Worm (Caenorhabditis elegans) whole organism, L1 larva: Measurements from ENCODE around the gene sqt-1.
A peak's percentile ranks its signal among the peaks of the same experiment; 100 is the strongest.

Source experiments
- C16A3.4 ChIP-seq: fragments of 150-350 bp; optimal IDR thresholded peaks from 2 replicates; lab custom pipeline; 2014; ENCODE audit warnings: missing biosample characterization, missing genetic modification characterization
- C34B4.2 ChIP-seq: sonication (generic microtip); optimal IDR thresholded peaks from 2 replicates; lab custom pipeline; 2017; ENCODE audit warnings: mild to moderate bottlenecking, missing genetic modification characterization, missing compliant biosample characterization
- F16B12.6 ChIP-seq: fragments of 150-350 bp; optimal IDR thresholded peaks from 2 replicates; lab custom pipeline; 2014; ENCODE audit warnings: missing biosample characterization, missing genetic modification characterization
- alr-1 ChIP-seq: fragments of 200-800 bp; sonication (Bioruptor generic); optimal IDR thresholded peaks from 2 replicates; lab custom pipeline; 2018; ENCODE audit warnings: borderline replicate concordance, mild to moderate bottlenecking, missing genetic modification characterization, missing compliant biosample characterization
- ceh-8 ChIP-seq: fragments of 200-800 bp; sonication (Bioruptor generic); optimal IDR thresholded peaks from 2 replicates; lab custom pipeline; 2018; ENCODE audit warnings: mild to moderate bottlenecking, missing genetic modification characterization, moderate library complexity, missing compliant biosample characterization
- ceh-90 ChIP-seq: sonication (generic microtip); optimal IDR thresholded peaks from 2 replicates; lab custom pipeline; 2016; ENCODE audit warnings: missing genetic modification characterization, missing compliant biosample characterization
- ces-1 ChIP-seq: fragments of 150-350 bp; optimal IDR thresholded peaks from 2 replicates; lab custom pipeline; 2014; ENCODE audit warnings: missing biosample characterization, missing genetic modification reagents, missing genetic modification characterization
- dpl-1 ChIP-seq, 3 experiments: fragments of 150-350 bp in 2 of 3; sonication (generic microtip) in 1 of 3; optimal IDR thresholded peaks; 2 replicates each; lab custom pipeline; 2014 to 2017; ENCODE audit warnings: missing biosample characterization in 3 of 3, missing genetic modification characterization in 3 of 3, missing genetic modification reagents in 3 of 3
- efl-1 ChIP-seq, 4 experiments: fragments of 150-350 bp; optimal IDR thresholded peaks in 3 of 4; peaks in 1 of 4; 1 replicate in 1 of 4; 2 replicates in 3 of 4; lab custom pipeline; 2014; ENCODE audit warnings: missing biosample characterization in 2 of 4, missing genetic modification characterization in 2 of 4, missing genetic modification reagents in 2 of 4
- efl-3 ChIP-seq: fragments of 200-800 bp; sonication (Bioruptor generic); optimal IDR thresholded peaks from 2 replicates; lab custom pipeline; 2018; ENCODE audit warnings: mild to moderate bottlenecking, missing genetic modification characterization, missing compliant biosample characterization
- egl-13 ChIP-seq: sonication (generic microtip); optimal IDR thresholded peaks from 2 replicates; lab custom pipeline; 2016; ENCODE audit warnings: missing genotype, missing genetic modification reagents, missing genetic modification characterization, missing compliant biosample characterization
- elt-2 ChIP-seq: sonication (generic microtip); optimal IDR thresholded peaks from 2 replicates; lab custom pipeline; 2016; ENCODE audit warnings: missing genetic modification characterization, mild to moderate bottlenecking, inconsistent platforms, missing compliant biosample characterization, missing genetic modification reagents
- elt-3 ChIP-seq, 6 experiments: fragments of 150-350 bp in 1 of 6; sonication (generic microtip); optimal IDR thresholded peaks; 2 replicates each; lab custom pipeline; 2017 to 2018; ENCODE audit warnings: missing biosample characterization in 6 of 6, missing genetic modification characterization in 6 of 6, inconsistent platforms in 1 of 6
- ets-5 ChIP-seq: fragments of 200-800 bp; sonication (Bioruptor generic); IDR thresholded peaks from 2 replicates; pipeline ENCODE4 v1.3.6; 2022; ENCODE audit warnings: missing genetic modification characterization, missing compliant biosample characterization
- fkh-10 ChIP-seq: sonication (generic microtip); optimal IDR thresholded peaks from 2 replicates; lab custom pipeline; 2017; ENCODE audit warnings: missing biosample characterization, missing genetic modification reagents, missing genetic modification characterization
- fkh-8 ChIP-seq: sonication (generic microtip); optimal IDR thresholded peaks from 2 replicates; lab custom pipeline; 2016; ENCODE audit warnings: mild to moderate bottlenecking, missing genetic modification characterization, missing compliant biosample characterization
- fos-1 ChIP-seq: fragments of 150-350 bp; optimal IDR thresholded peaks from 2 replicates; lab custom pipeline; 2014; ENCODE audit warnings: missing biosample characterization, missing genetic modification characterization
- hlh-4 ChIP-seq: sonication (generic microtip); optimal IDR thresholded peaks from 2 replicates; lab custom pipeline; 2016; ENCODE audit warnings: mild to moderate bottlenecking, missing genetic modification characterization, missing compliant biosample characterization
- hpl-2 ChIP-seq: fragments of 150-350 bp; optimal IDR thresholded peaks from 2 replicates; lab custom pipeline; 2014; ENCODE audit warnings: missing biosample characterization, missing genetic modification reagents, missing genetic modification characterization
- irx-1 ChIP-seq: sonication (generic microtip); optimal IDR thresholded peaks from 2 replicates; lab custom pipeline; 2016; ENCODE audit warnings: missing genetic modification characterization, missing compliant biosample characterization
- jun-1 ChIP-seq: fragments of 150-350 bp; optimal IDR thresholded peaks from 2 replicates; lab custom pipeline; 2014; ENCODE audit warnings: missing biosample characterization, missing genetic modification reagents, missing genetic modification characterization
- lin-13 ChIP-seq: fragments of 150-350 bp; optimal IDR thresholded peaks from 2 replicates; lab custom pipeline; 2014; ENCODE audit warnings: missing biosample characterization, missing genetic modification reagents, missing genetic modification characterization
- lin-14 ChIP-seq: fragments of 200-800 bp; sonication (Bioruptor generic); optimal IDR thresholded peaks from 2 replicates; lab custom pipeline; 2018; ENCODE audit warnings: mild to moderate bottlenecking, missing genetic modification characterization, moderate library complexity, missing compliant biosample characterization
- lin-35 ChIP-seq, 2 experiments: fragments of 150-350 bp; optimal IDR thresholded peaks; 2 replicates each; lab custom pipeline; 2014; ENCODE audit warnings: missing biosample characterization in 2 of 2, missing genetic modification characterization in 2 of 2, missing genetic modification reagents in 2 of 2
- lin-39 ChIP-seq: fragments of 150-350 bp; optimal IDR thresholded peaks from 2 replicates; lab custom pipeline; 2014; ENCODE audit warnings: missing biosample characterization, missing genetic modification reagents, missing genetic modification characterization
- lir-3 ChIP-seq: sonication (generic microtip); optimal IDR thresholded peaks from 2 replicates; lab custom pipeline; 2016; ENCODE audit warnings: mild to moderate bottlenecking, missing genetic modification characterization, moderate library complexity, missing compliant biosample characterization; ENCODE audit not compliant: poor library complexity
- lsy-2 ChIP-seq, 2 experiments: fragments of 150-350 bp; optimal IDR thresholded peaks; 2 replicates each; lab custom pipeline; 2014; ENCODE audit warnings: missing biosample characterization in 2 of 2, missing genetic modification characterization in 2 of 2
- mab-9 ChIP-seq: fragments of 200-800 bp; sonication (Bioruptor generic); IDR thresholded peaks from 2 replicates; pipeline ENCODE4 v1.3.6; 2022; ENCODE audit warnings: missing genetic modification reagents, missing genetic modification characterization, missing compliant biosample characterization
- mdl-1 ChIP-seq, 2 experiments: fragments of 150-350 bp; optimal IDR thresholded peaks; 2 replicates each; lab custom pipeline; 2014 to 2017; ENCODE audit warnings: missing biosample characterization in 2 of 2, missing genetic modification characterization in 2 of 2, inconsistent platforms in 1 of 2
- nhr-12 ChIP-seq: sonication (generic microtip); optimal IDR thresholded peaks from 2 replicates; lab custom pipeline; 2017; ENCODE audit warnings: missing biosample characterization, missing genetic modification characterization
- nhr-19 ChIP-seq: fragments of 200-800 bp; sonication (Bioruptor generic); conservative IDR thresholded peaks from 2 replicates; pipeline ENCODE4 v1.3.6; 2022; ENCODE audit warnings: missing genetic modification characterization, missing compliant biosample characterization
- nhr-20 ChIP-seq: sonication (generic microtip); optimal IDR thresholded peaks from 2 replicates; lab custom pipeline; 2016; ENCODE audit warnings: mild to moderate bottlenecking, missing genetic modification characterization, missing compliant biosample characterization
- nhr-28 ChIP-seq: fragments of 150-350 bp; optimal IDR thresholded peaks from 2 replicates; lab custom pipeline; 2014; ENCODE audit warnings: missing biosample characterization, missing genetic modification characterization
- nhr-47 ChIP-seq: sonication (generic microtip); optimal IDR thresholded peaks from 2 replicates; lab custom pipeline; 2016; ENCODE audit warnings: mild to moderate bottlenecking, missing genetic modification characterization, moderate library complexity, missing compliant biosample characterization
- nhr-71 ChIP-seq: sonication (generic microtip); optimal IDR thresholded peaks from 2 replicates; lab custom pipeline; 2016; ENCODE audit warnings: mild to moderate bottlenecking, missing genetic modification characterization, moderate library complexity, missing compliant biosample characterization
- nhr-76 ChIP-seq: sonication (generic microtip); optimal IDR thresholded peaks from 2 replicates; lab custom pipeline; 2017; ENCODE audit warnings: missing biosample characterization, missing genetic modification characterization
- nhr-85 ChIP-seq: sonication (generic microtip); peaks from one replicate; lab custom pipeline; 2016; ENCODE audit warnings: missing genetic modification characterization, inconsistent platforms, missing compliant biosample characterization
- nhr-90 ChIP-seq: sonication (generic microtip); optimal IDR thresholded peaks from 2 replicates; lab custom pipeline; 2016; ENCODE audit warnings: mild to moderate bottlenecking, missing genetic modification characterization, missing compliant biosample characterization; ENCODE audit not compliant: poor library complexity
- rnt-1 ChIP-seq: sonication (generic microtip); optimal IDR thresholded peaks from 2 replicates; lab custom pipeline; 2016; ENCODE audit warnings: mild to moderate bottlenecking, missing genetic modification characterization, moderate library complexity, missing compliant biosample characterization
- snpc-4 ChIP-seq: fragments of 150-350 bp; optimal IDR thresholded peaks from 2 replicates; lab custom pipeline; 2014; ENCODE audit warnings: missing biosample characterization, missing genetic modification characterization
- snu-23 ChIP-seq: sonication (generic microtip); optimal IDR thresholded peaks from 2 replicates; lab custom pipeline; 2016; ENCODE audit warnings: missing genetic modification characterization, missing compliant biosample characterization
- sptf-1 ChIP-seq: fragments of 150-350 bp; optimal IDR thresholded peaks from 2 replicates; lab custom pipeline; 2014; ENCODE audit warnings: missing biosample characterization, missing genetic modification characterization
- unc-30 ChIP-seq: sonication (generic microtip); optimal IDR thresholded peaks from 2 replicates; lab custom pipeline; 2017; ENCODE audit warnings: missing biosample characterization, missing genetic modification characterization
- unc-62 ChIP-seq: fragments of 150-350 bp; optimal IDR thresholded peaks from 2 replicates; lab custom pipeline; 2014; ENCODE audit warnings: missing biosample characterization, missing genetic modification reagents, missing genetic modification characterization
- unc-86 ChIP-seq: sonication (generic microtip); optimal IDR thresholded peaks from 2 replicates; lab custom pipeline; 2016; ENCODE audit warnings: missing genetic modification characterization, missing compliant biosample characterization
- xbp-1 ChIP-seq: sonication (generic microtip); optimal IDR thresholded peaks from 2 replicates; lab custom pipeline; 2016; ENCODE audit warnings: missing genetic modification characterization, missing compliant biosample characterization
- ztf-11 ChIP-seq, 2 experiments: sonication (generic microtip); optimal IDR thresholded peaks; 2 replicates each; lab custom pipeline; 2016 to 2017; ENCODE audit warnings: missing genetic modification characterization in 2 of 2, missing biosample characterization in 1 of 2, missing compliant biosample characterization in 1 of 2

The sqt-1 gene

DNA sequence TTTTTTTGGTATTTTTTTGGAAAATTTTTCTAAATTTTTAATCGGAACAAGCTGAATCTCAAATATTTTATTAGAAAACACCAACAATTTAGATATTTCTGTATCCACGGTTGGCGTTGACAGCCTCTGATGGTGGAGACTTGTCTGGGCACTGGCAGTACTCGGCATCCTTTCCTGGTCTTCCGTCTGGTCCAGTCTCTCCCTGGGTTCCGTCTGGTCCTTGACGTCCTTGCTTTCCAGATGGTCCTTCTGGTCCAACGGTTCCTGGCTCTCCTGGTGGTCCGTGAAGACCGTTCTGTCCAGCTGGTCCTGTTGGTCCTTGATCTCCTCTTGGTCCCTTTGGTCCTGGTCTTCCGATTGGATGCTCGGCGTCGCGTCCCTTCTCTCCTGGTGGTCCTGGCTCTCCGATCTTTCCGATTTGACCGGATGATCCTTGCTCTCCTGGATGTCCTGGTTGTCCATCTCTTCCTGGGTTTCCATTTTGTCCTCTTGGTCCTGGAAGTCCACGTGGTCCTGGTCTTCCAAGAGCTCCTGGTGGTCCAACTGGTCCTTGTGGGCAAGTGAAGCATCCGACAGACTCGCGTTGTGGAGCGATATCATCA is 896 bp downstream of the sqt-1 start:
- TF ChIP-seq rnt-1 (no peak), nhr-12 (tag; lab: Kevin White, UChicago) (no peak), ceh-90 (tag; lab: Kevin White, UChicago) (no peak), elt-3 (tag; optimal IDR thresholded peaks at IDR 0.05; lab: Kevin White, UChicago) (no peak), ztf-11 (tag; optimal IDR thresholded peaks at IDR 0.05; lab: Kevin White, UChicago) (no peak), nhr-19 (GFP tag; lab: Robert Waterston, UW) (no peak), lin-14 (GFP tag; lab: Kevin White, UChicago) (no peak), snpc-4 (no peak), lir-3 (tag; lab: Kevin White, UChicago) (no peak), unc-30 (tag; lab: Kevin White, UChicago) (no peak), C16A3.4 (tag; lab: Kevin White, UChicago) (no peak), sptf-1 (no peak), unc-86 (tag; lab: Kevin White, UChicago) (no peak), lin-13 (GFP tag; lab: Kevin White, UChicago) (no peak), nhr-85 (tag; lab: Kevin White, UChicago) (no peak)

DNA sequence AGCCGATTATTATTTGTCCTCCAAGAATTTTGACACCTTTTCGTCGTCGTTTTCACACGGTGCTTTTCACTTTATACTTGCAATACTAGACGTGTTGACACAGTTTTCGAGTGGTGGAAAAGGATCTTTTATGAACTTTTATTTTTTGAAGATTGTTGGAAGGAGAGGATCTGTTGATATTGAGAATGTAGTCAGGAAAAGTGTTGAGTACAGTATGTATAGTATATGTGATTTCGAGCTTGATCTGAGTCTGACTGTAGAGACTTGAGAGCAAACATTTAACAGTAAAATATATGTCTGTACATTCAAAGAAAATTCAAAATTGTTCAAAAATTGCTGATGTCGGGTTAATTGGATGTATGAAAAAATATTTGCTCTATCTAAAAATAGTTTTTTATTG is 1.5 kb downstream of the sqt-1 start:
- TF ChIP-seq nhr-47 (tag; lab: Kevin White, UChicago) (no peak), unc-30 (tag; lab: Kevin White, UChicago) (no peak), efl-1 (optimal IDR thresholded peaks at IDR 0.05; lab: Kevin White, UChicago) (no peak), efl-1 (GFP tag; optimal IDR thresholded peaks at IDR 0.05 in 1 of 2; lab: Kevin White, UChicago) (no peak), unc-62 (GFP tag; lab: Kevin White, UChicago) (no peak), nhr-85 (tag; lab: Kevin White, UChicago) (no peak)

DNA sequence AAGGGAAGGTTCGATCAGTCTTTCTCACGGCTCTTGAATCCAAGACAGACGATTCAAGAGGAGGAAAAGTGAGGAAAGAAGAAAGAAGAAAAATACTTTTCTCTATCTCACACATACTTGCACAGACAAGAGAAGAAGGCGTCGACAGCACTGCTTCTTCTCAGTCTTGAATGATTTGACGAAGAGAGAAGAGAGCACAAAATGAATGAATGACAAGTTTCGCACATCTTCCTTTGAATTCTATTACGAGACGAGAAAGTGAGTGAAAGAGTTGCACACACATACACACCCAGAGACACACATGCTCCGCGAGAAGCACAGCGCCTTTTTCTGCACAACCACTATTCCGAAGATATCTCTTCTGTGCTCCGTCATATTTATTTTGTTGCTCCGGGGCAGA is 2.0 kb downstream of the sqt-1 start:
- TF ChIP-seq C34B4.2 (tag; lab: Kevin White, UChicago) (no peak), elt-2 (no peak), sptf-1 (no peak), snu-23 (GFP tag; lab: Kevin White, UChicago) (no peak), ces-1 (GFP tag; lab: Kevin White, UChicago) (peak; percentile 19), F16B12.6 (tag; lab: Kevin White, UChicago) (no peak), hlh-4 (tag; lab: Kevin White, UChicago) (no peak), dpl-1 (GFP tag; optimal IDR thresholded peaks at IDR 0.05; lab: Kevin White, UChicago) (no peak), xbp-1 (tag; lab: Kevin White, UChicago) (no peak), nhr-28 (tag; lab: Kevin White, UChicago) (no peak), nhr-90 (no peak), ceh-8 (GFP tag; lab: Kevin White, UChicago) (no peak), ets-5 (GFP tag; lab: Robert Waterston, UW) (no peak), mdl-1 (tag; optimal IDR thresholded peaks at IDR 0.05; lab: Kevin White, UChicago) (no peak), efl-3 (GFP tag; lab: Kevin White, UChicago) (no peak), egl-13 (tag; lab: Kevin White, UChicago) (no peak), lin-39 (tag; lab: Kevin White, UChicago) (no peak), fos-1 (tag; lab: Kevin White, UChicago) (no peak), jun-1 (tag; lab: Kevin White, UChicago) (no peak), lin-35 (GFP tag; optimal IDR thresholded peaks at IDR 0.05; lab: Kevin White, UChicago) (no peak), lin-13 (GFP tag; lab: Kevin White, UChicago) (no peak), irx-1 (tag; lab: Kevin White, UChicago) (no peak), lsy-2 (tag; optimal IDR thresholded peaks at IDR 0.05; lab: Kevin White, UChicago) (peak in 1 of 2 experiments; percentile 22), nhr-76 (tag; lab: Kevin White, UChicago) (no peak), lin-14 (GFP tag; lab: Kevin White, UChicago) (peak; percentile 75), hpl-2 (GFP tag; lab: Kevin White, UChicago) (no peak), lir-3 (tag; lab: Kevin White, UChicago) (no peak), fkh-10 (GFP tag; lab: Kevin White, UChicago) (peak; percentile 39), fkh-8 (no peak), unc-86 (tag; lab: Kevin White, UChicago) (peak; percentile 19), nhr-71 (tag; lab: Kevin White, UChicago) (no peak), efl-1 (optimal IDR thresholded peaks at IDR 0.05; lab: Kevin White, UChicago) (no peak), efl-1 (GFP tag; optimal IDR thresholded peaks at IDR 0.05 in 1 of 2; lab: Kevin White, UChicago) (no peak), alr-1 (tag; lab: Kevin White, UChicago) (no peak), nhr-20 (tag; lab: Kevin White, UChicago) (no peak), mab-9 (GFP tag; lab: Robert Waterston, UW) (no peak)
